Worm (Caenorhabditis elegans) whole organism, midembryonic: Measurements from ENCODE around the gene eelo-1.

Experiments
- T22C8.4 ChIP-seq: fragments of 200-800 bp; sonication (Bioruptor generic); IDR thresholded peaks from 2 replicates; pipeline ENCODE4 v1.3.6; 2022; ENCODE audit warnings: missing genetic modification characterization, missing compliant biosample characterization
- cog-1 ChIP-seq: sonication (generic microtip); optimal IDR thresholded peaks from 2 replicates; lab custom pipeline; 2016; ENCODE audit warnings: missing genetic modification characterization, missing compliant biosample characterization
- flt-1 ChIP-seq: fragments of 200-800 bp; sonication (Bioruptor generic); IDR thresholded peaks from 2 replicates; pipeline ENCODE4 v1.3.6; 2022; ENCODE audit warnings: missing genetic modification characterization, missing compliant biosample characterization
- klf-2 ChIP-seq: fragments of 200-800 bp; sonication (Bioruptor generic); conservative IDR thresholded peaks from 2 replicates; pipeline ENCODE4 v1.3.6; 2022; ENCODE audit warnings: missing genetic modification reagents, missing genetic modification characterization, missing compliant biosample characterization
- med-1 ChIP-seq: sonication (generic microtip); optimal IDR thresholded peaks from 2 replicates; lab custom pipeline; 2017; ENCODE audit warnings: missing genetic modification characterization, mild to moderate bottlenecking, missing compliant biosample characterization, antibody characterized with exemption, missing genetic modification reagents; ENCODE audit not compliant: insufficient read depth
- ref-1 ChIP-seq: fragments of 200-800 bp; sonication (Bioruptor generic); conservative IDR thresholded peaks from 2 replicates; pipeline ENCODE4 v1.3.6; 2022; ENCODE audit warnings: missing genetic modification reagents, missing genetic modification characterization, missing compliant biosample characterization
- tab-1 ChIP-seq: fragments of 200-800 bp; sonication (Bioruptor generic); IDR thresholded peaks from 2 replicates; pipeline ENCODE4 v1.3.6; 2022; ENCODE audit warnings: missing genetic modification characterization, missing compliant biosample characterization
- ztf-23 ChIP-seq: fragments of 200-800 bp; sonication (Bioruptor generic); IDR thresholded peaks from 2 replicates; pipeline ENCODE4 v1.3.6; 2022; ENCODE audit warnings: missing genetic modification reagents, missing genetic modification characterization, missing compliant biosample characterization
- ztf-29 ChIP-seq: fragments of 200-800 bp; sonication (Bioruptor generic); IDR thresholded peaks from 2 replicates; pipeline ENCODE4 v1.3.6; 2022; ENCODE audit warnings: missing genetic modification reagents, missing genetic modification characterization, missing compliant biosample characterization

eelo-1 gene

DNA sequence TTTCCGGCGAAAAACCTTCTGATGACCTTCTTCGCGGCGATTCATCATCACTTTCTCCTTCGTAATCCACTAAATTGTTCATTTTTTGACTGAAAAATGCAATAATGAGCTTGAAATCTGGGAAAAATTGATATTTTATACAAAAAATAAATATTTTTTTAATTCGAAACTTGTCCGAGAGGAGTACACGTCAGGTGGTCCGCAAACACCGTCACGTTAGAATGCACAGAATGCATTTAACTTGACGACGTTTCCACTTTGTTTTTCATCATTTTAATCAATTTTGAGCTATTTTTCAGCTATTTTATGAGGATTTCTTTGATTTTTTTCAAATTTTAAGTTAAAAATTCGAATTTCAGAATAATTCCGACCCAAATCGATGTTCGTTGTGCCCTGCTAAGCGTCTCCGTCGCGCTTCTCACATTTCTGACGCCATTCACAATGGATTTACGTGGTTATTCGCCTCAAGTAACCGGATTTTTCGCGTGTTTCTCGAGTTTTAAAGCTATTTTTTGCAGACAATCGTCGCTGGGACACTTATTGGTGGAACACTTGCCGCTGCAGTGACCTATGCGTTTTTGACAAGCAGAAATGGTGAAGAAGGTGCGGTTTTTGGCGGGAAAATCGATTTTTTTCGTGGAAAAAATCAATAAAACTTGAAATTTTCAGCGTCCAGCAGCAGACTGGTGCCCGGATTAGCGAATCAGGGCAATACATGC is at the start of gene eelo-1, which contains the start of gene Y67D2.2:
Gene eelo-1, minus strand, starts transcription at position 89 of the 719 bp plus-strand sequence.
Gene Y67D2.2, plus strand, starts transcription at position 360 of the 719 bp plus-strand sequence.
- peak; percentile 8; the same call in 1 of the 2 replicates for TF ChIP-seq T22C8.4 (GFP tag; lab: Robert Waterston, UW)
- TF ChIP-seq ztf-23, result no peak

DNA sequence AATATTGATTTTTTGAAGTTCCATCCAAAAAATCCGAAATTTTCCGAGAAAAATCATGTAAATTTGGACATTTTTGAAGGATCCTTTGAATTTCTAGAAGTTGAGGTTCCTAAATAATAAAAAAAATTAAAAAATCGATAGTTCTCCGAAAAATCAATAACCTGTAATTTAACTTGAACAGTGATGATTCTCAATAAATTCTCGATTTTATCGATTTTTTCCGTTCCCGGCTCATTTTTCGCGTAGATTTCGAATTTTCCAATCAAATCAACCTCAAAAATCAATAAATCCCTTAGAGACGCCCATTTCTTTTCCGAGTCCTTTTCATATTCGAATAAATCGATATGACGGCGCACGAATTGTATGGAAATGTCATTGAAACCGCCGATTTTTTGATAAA is 49.3 kb upstream of the eelo-1 start:
- TF ChIP-seq tab-1 (GFP tag; lab: Robert Waterston, UW) (no peak), ztf-23 (no peak), T22C8.4 (GFP tag; lab: Robert Waterston, UW) (no peak), ref-1 (no peak), med-1 (GFP tag; lab: Kevin White, UChicago) (no peak), flt-1 (GFP tag; lab: Robert Waterston, UW) (no peak), klf-2 (no peak), ztf-29 (GFP tag; lab: Robert Waterston, UW) (no peak), cog-1 (tag; lab: Kevin White, UChicago) (no peak)

DNA sequence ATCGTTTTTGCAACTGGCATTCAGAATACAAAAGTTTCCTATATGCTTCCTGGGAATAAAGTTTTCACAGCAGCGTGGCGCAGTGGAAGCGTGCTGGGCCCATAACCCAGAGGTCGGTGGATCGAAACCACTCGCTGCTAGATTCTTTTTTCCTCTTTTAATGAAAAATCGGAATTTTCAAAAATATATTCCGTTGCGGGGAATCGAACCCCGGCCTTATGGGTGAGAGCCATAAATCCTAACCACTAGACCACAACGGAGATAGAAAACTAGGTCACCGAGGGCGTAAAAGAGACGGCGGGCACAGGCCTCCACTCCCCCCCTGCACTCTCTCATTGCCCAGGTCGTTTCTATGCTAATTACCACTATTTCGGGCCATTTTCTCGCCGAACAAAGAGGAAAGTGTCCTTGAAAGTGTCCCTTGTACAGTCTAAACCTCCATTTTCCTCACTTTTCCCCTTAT is 46.2 kb upstream of the eelo-1 start, which contains the start of gene Y22D7AL.6:
Gene Y22D7AL.6, plus strand, starts transcription at position 413 of the 463 bp plus-strand sequence.
- TF ChIP-seq flt-1 (GFP tag; lab: Robert Waterston, UW) (peak; percentile 92), T22C8.4 (GFP tag; lab: Robert Waterston, UW) (peak; percentile 77), med-1 (GFP tag; lab: Kevin White, UChicago) (peak; percentile 39), ztf-23 (peak; percentile 85), klf-2 (peak; percentile 89), ref-1 (peak; percentile 76), cog-1 (tag; lab: Kevin White, UChicago) (peak; percentile 42), ztf-29 (GFP tag; lab: Robert Waterston, UW) (peak; percentile 83), tab-1 (GFP tag; lab: Robert Waterston, UW) (peak; percentile 91)

DNA sequence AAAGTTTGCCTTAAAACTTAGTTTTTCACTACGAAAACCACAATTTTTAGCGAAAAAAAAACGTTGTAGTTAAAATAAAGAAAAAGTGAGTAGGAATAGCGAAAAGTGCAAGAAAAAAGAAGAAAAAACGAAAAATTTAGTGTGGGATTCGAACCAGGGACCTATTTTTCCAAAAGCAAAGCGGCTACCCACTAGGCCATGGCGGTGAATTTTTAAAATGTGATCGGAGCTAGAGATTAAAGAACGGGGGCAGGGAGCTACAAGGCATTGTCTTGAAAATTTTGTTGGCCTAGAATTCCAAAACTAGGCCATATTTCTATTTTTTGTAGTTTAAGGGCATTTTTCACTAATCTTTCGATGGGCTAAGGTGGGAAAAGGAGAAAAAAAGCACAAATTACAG is 45.4 kb upstream of the eelo-1 start:
- TF ChIP-seq T22C8.4 (GFP tag; lab: Robert Waterston, UW) (no peak), tab-1 (GFP tag; lab: Robert Waterston, UW) (peak; percentile 28; the same call in 1 of the 2 replicates)

DNA sequence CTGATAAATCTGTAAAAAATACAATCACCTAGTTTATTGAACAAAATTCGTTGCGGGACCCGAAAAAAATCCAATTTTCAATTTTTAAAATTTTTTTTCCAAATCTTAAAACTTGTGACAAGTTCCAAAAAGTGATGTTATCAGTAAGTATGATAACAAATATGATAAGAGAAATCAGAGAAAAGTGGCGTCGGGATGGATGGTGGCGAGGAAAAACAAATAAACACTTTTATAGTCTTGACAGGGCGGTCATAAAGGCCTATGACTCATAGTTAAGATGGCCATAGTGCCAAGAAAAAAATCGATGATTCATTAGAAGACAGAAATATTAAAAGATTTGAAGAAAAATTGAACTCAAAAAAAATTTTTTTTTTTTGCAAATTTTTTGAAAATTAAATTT is 44.4 kb upstream of the eelo-1 start:
- TF ChIP-seq ztf-23 (no peak), klf-2 (no peak), tab-1 (GFP tag; lab: Robert Waterston, UW) (no peak), med-1 (GFP tag; lab: Kevin White, UChicago) (no peak), cog-1 (tag; lab: Kevin White, UChicago) (no peak), T22C8.4 (GFP tag; lab: Robert Waterston, UW) (no peak), flt-1 (GFP tag; lab: Robert Waterston, UW) (no peak), ztf-29 (GFP tag; lab: Robert Waterston, UW) (no peak), ref-1 (no peak)

DNA sequence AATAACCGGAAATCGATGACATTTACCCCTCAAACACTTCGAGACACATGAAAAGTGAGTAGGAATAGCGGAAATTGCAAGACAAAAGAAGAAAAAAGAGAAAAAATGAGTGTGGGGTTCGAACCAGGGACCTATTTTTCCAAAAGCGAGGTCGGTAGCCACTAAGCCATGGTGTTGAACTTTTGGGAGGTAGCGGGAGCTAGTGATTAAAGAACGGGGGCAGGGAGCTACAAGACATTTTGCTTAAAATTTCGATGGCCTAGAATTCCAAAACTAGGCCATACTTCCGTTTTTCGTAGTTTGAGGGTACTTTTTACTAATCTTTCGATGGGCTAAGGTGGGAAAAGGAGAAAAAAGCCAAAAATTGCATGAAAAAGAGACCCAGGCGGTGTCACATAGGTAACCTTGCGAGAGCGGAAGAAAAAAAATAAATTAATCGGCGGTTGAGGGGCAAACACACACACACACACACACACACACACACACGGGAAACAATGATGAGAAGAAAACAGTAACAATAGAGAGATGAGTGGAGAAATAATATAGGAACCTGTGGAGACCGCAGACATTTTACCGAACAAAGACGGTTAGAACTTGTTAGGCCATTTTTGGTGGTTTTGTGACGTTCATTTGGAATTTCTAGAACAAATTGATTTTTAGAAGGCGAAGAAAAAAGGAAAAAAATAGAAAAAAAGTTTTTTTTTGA is 43.3 kb upstream of the eelo-1 start:
- TF ChIP-seq klf-2 (peak; percentile 81), T22C8.4 (GFP tag; lab: Robert Waterston, UW) (no peak; the same call in 1 of the 2 replicates), ref-1 (peak; percentile 63), ztf-29 (GFP tag; lab: Robert Waterston, UW) (0 out of 2 replicates have a peak, but pooled peaks have one; percentile 44), cog-1 (tag; lab: Kevin White, UChicago) (no peak), med-1 (GFP tag; lab: Kevin White, UChicago) (no peak), ztf-23 (peak; percentile 84), tab-1 (GFP tag; lab: Robert Waterston, UW) (peak; percentile 86; the same call in 1 of the 2 replicates), flt-1 (GFP tag; lab: Robert Waterston, UW) (peak; percentile 87)

DNA sequence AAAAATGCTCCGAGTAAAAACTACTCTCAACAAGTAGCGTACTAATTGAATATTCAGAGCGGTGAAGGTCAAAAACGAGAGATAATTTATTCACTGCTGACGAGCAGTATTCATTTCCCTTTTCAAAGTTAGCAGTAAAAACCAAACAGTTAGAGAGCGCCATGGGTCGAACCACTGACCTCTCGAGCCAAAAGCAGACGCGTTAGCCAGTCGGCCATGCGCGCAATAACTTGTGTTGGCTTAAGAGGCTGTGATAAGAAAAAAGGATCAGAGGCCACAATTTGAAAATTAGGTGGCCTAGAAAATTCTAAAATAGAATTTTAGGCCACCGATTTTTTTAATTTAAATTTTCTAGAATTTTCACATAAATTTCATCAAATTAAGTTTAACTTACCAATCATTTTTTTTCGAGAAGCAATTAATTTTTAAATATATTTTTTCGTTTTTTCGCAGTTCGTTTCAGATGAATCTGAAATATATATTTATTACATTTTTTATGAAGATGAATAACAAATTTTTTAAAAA is 42.4 kb upstream of the eelo-1 start, which contains the start of gene sms-3:
Gene sms-3, minus strand, starts transcription at position 475 of the 525 bp plus-strand sequence.
- 0 out of 2 replicates have a peak, but pooled peaks have one; percentile 15 for TF ChIP-seq flt-1 (GFP tag; lab: Robert Waterston, UW)
- peak; percentile 32 for TF ChIP-seq med-1 (GFP tag; lab: Kevin White, UChicago)
- 0 out of 2 replicates have a peak, but pooled peaks have one; percentile 40 for TF ChIP-seq ref-1
- TF ChIP-seq ztf-23, result no peak
- peak; percentile 76 for TF ChIP-seq tab-1 (GFP tag; lab: Robert Waterston, UW)
- TF ChIP-seq cog-1 (tag; lab: Kevin White, UChicago), result no peak

DNA sequence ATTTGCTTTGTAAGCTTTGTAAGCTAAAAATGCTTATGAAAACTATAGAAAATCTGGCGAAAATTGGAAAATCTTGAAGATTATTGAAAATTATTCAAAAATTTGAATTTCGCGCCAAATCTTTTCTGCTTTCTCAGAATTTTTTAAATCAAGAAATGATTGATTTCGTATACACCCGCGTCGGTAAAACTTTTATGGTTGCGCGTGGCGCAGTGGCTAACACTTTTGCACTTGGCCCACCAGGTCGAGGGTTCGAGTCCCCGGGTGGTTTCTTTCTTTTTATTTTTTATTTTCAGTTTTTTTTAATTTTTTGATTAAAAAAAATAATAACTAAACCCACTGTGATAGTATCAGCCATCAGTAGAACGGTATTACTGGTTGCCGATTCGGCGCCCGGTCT is 40.6 kb upstream of the eelo-1 start:
- no peak for TF ChIP-seq cog-1 (tag; lab: Kevin White, UChicago)
- no peak for TF ChIP-seq T22C8.4 (GFP tag; lab: Robert Waterston, UW)
- no peak for TF ChIP-seq med-1 (GFP tag; lab: Kevin White, UChicago)
- TF ChIP-seq ztf-29 (GFP tag; lab: Robert Waterston, UW), result no peak

DNA sequence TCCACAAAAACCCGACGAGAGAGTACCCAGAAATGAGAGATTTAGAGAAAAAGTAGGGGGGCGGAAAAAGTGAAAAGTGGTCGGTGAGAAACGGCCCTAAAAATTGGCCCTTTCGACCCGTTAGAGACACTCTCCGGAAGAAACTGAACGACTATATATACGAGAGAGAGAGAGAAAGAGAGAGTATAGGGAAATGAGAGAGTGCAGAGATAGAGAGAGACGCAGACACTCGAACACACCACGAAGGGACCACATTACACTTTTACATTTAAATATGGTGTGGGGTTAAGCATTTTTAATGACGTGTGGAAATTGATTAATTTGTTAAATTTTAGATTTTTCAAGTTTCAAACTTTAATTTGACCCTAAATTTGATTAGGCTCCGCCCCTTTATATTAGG is 33.4 kb upstream of the eelo-1 start:
- TF ChIP-seq ztf-29 (GFP tag; lab: Robert Waterston, UW), result 0 out of 2 replicates have a peak, but pooled peaks have one; percentile 10
- no peak for TF ChIP-seq T22C8.4 (GFP tag; lab: Robert Waterston, UW)
- TF ChIP-seq cog-1 (tag; lab: Kevin White, UChicago), result peak; percentile 40
- no peak for TF ChIP-seq flt-1 (GFP tag; lab: Robert Waterston, UW)
